Fruit fly (Drosophila melanogaster) whole organism, prepupa: Measurements from ENCODE around the gene FarO.

Experiments
- Blimp-1 ChIP-seq: fragments of 200-800 bp; sonication (Bioruptor generic); optimal IDR thresholded peaks from 3 replicates; lab custom pipeline; 2017; ENCODE audit warnings: missing biosample characterization, missing genetic modification characterization, mild to moderate bottlenecking, moderate library complexity, missing genetic modification reagents
- CG10631 ChIP-seq: fragments of 200-800 bp; sonication (Bioruptor generic); optimal IDR thresholded peaks from 2 replicates; lab custom pipeline; 2016; ENCODE audit warnings: missing biosample characterization, missing genetic modification characterization
- CG10669 ChIP-seq: fragments of 200-800 bp; sonication (Bioruptor generic); optimal IDR thresholded peaks from 3 replicates; lab custom pipeline; 2018; ENCODE audit warnings: missing biosample characterization, mild to moderate bottlenecking, missing genetic modification characterization, moderate library complexity
- CG11294 ChIP-seq: fragments of 200-800 bp; sonication (Bioruptor generic); IDR thresholded peaks from 2 replicates; pipeline ENCODE4 v1.3.6; 2022; ENCODE audit warnings: missing biosample characterization, missing genetic modification characterization
- CG11762 ChIP-seq: fragments of 200-800 bp; sonication (Bioruptor generic); optimal IDR thresholded peaks from 3 replicates; lab custom pipeline; 2016; ENCODE audit warnings: missing biosample characterization, missing genetic modification characterization; ENCODE audit not compliant: insufficient read depth
- CG11902 ChIP-seq: fragments of 200-800 bp; sonication (Bioruptor generic); optimal IDR thresholded peaks from 3 replicates; lab custom pipeline; 2016; ENCODE audit warnings: missing biosample characterization, missing genetic modification characterization
- CG1621 ChIP-seq: fragments of 200-800 bp; sonication (Bioruptor generic); optimal IDR thresholded peaks from 3 replicates; lab custom pipeline; 2018; ENCODE audit warnings: missing biosample characterization, mild to moderate bottlenecking, missing genetic modification characterization
- CG16779 ChIP-seq: fragments of 200-800 bp; sonication (Bioruptor generic); optimal IDR thresholded peaks from 3 replicates; lab custom pipeline; 2017; ENCODE audit warnings: missing biosample characterization, mild to moderate bottlenecking, missing genetic modification characterization
- CG3032 ChIP-seq: fragments of 200-800 bp; optimal IDR thresholded peaks from 2 replicates; lab custom pipeline; 2019; ENCODE audit warnings: missing biosample characterization, mild to moderate bottlenecking, missing genetic modification characterization, moderate library complexity
- CG31627 ChIP-seq: fragments of 200-800 bp; sonication (Bioruptor generic); optimal IDR thresholded peaks from 3 replicates; lab custom pipeline; 2016; ENCODE audit warnings: missing biosample characterization, missing genetic modification characterization
- CG32006 ChIP-seq: fragments of 200-800 bp; sonication (Bioruptor generic); optimal IDR thresholded peaks from 3 replicates; lab custom pipeline; 2017; ENCODE audit warnings: missing biosample characterization, mild to moderate bottlenecking, missing genetic modification characterization
- CG34406 ChIP-seq: fragments of 200-800 bp; sonication (Bioruptor generic); optimal IDR thresholded peaks from 3 replicates; lab custom pipeline; 2016; ENCODE audit warnings: missing biosample characterization, missing genetic modification characterization
- CG3919 ChIP-seq: fragments of 200-800 bp; sonication (Bioruptor generic); optimal IDR thresholded peaks from 3 replicates; lab custom pipeline; 2016; ENCODE audit warnings: missing biosample characterization, missing genetic modification characterization
- CG4318 ChIP-seq: fragments of 200-800 bp; sonication (Bioruptor generic); optimal IDR thresholded peaks from 3 replicates; lab custom pipeline; 2017; ENCODE audit warnings: missing biosample characterization, mild to moderate bottlenecking, missing genetic modification characterization
- CG6276 ChIP-seq: fragments of 200-800 bp; sonication (Bioruptor generic); optimal IDR thresholded peaks from 2 replicates; lab custom pipeline; 2017; ENCODE audit warnings: missing biosample characterization, mild to moderate bottlenecking, missing genetic modification characterization
- CG6792 ChIP-seq: fragments of 200-800 bp; sonication (Bioruptor generic); optimal IDR thresholded peaks from 3 replicates; lab custom pipeline; 2016; ENCODE audit warnings: missing biosample characterization, missing genetic modification characterization
- CG6854 ChIP-seq: fragments of 200-800 bp; sonication (Bioruptor generic); optimal IDR thresholded peaks from 2 replicates; lab custom pipeline; 2017; ENCODE audit warnings: missing biosample characterization, mild to moderate bottlenecking, missing genetic modification characterization
- CG7368 ChIP-seq: fragments of 200-800 bp; sonication (Bioruptor generic); optimal IDR thresholded peaks from 3 replicates; lab custom pipeline; 2016; ENCODE audit warnings: missing biosample characterization, missing genetic modification characterization
- CG8119 ChIP-seq: fragments of 200-800 bp; sonication (Bioruptor generic); IDR thresholded peaks from 3 replicates; pipeline ENCODE4 v1.3.6; 2022; ENCODE audit warnings: missing biosample characterization, missing genetic modification characterization
- CG8319 ChIP-seq: fragments of 200-800 bp; sonication (Bioruptor generic); optimal IDR thresholded peaks from 3 replicates; lab custom pipeline; 2016; ENCODE audit warnings: missing biosample characterization, missing genetic modification characterization
- CG8632 ChIP-seq: fragments of 200-800 bp; sonication (Bioruptor generic); optimal IDR thresholded peaks from 3 replicates; lab custom pipeline; 2016; ENCODE audit warnings: missing biosample characterization, missing genetic modification characterization
- Eip75B ChIP-seq: fragments of 200-800 bp; sonication (Bioruptor generic); optimal IDR thresholded peaks from 3 replicates; lab custom pipeline; 2016; ENCODE audit warnings: missing biosample characterization, missing genetic modification characterization
- Eip93F ChIP-seq: fragments of 200-800 bp; sonication (Bioruptor generic); optimal IDR thresholded peaks from 2 replicates; lab custom pipeline; 2016; ENCODE audit warnings: missing biosample characterization, mild to moderate bottlenecking, missing genetic modification characterization
- Ets96B ChIP-seq: fragments of 200-800 bp; optimal IDR thresholded peaks from 2 replicates; lab custom pipeline; 2019; ENCODE audit warnings: missing biosample characterization, mild to moderate bottlenecking, missing genetic modification characterization, moderate library complexity
- Gug ChIP-seq: fragments of 200-800 bp; sonication (Bioruptor generic); IDR thresholded peaks from 2 replicates; pipeline ENCODE4 v1.3.6; 2022; ENCODE audit warnings: missing biosample characterization, missing genetic modification characterization
- Hr39 ChIP-seq: fragments of 200-800 bp; sonication (Bioruptor generic); optimal IDR thresholded peaks from 2 replicates; lab custom pipeline; 2016; ENCODE audit warnings: missing biosample characterization, missing genetic modification characterization
- Lpt ChIP-seq: fragments of 200-800 bp; sonication (Bioruptor generic); optimal IDR thresholded peaks from 3 replicates; lab custom pipeline; 2016; ENCODE audit warnings: missing biosample characterization, missing genetic modification characterization
- Met ChIP-seq: fragments of 200-800 bp; sonication (Bioruptor generic); optimal IDR thresholded peaks from 3 replicates; lab custom pipeline; 2016; ENCODE audit warnings: missing biosample characterization, missing genetic modification characterization
- OdsH ChIP-seq: fragments of 200-800 bp; sonication (Bioruptor generic); optimal IDR thresholded peaks from 3 replicates; lab custom pipeline; 2016; ENCODE audit warnings: missing biosample characterization, missing genetic modification characterization
- Smox ChIP-seq: fragments of 200-800 bp; sonication (Bioruptor generic); optimal IDR thresholded peaks from 3 replicates; lab custom pipeline; 2016; ENCODE audit warnings: missing biosample characterization, missing genetic modification characterization
- Sox15 ChIP-seq: fragments of 200-800 bp; sonication (Bioruptor generic); optimal IDR thresholded peaks from 3 replicates; lab custom pipeline; 2016; ENCODE audit warnings: missing biosample characterization, missing genetic modification characterization
- achi ChIP-seq: fragments of 200-800 bp; sonication (Bioruptor generic); optimal IDR thresholded peaks from 3 replicates; lab custom pipeline; 2016; ENCODE audit warnings: missing biosample characterization, missing genetic modification characterization
- acj6 ChIP-seq: fragments of 200-800 bp; sonication (Bioruptor generic); optimal IDR thresholded peaks from 3 replicates; lab custom pipeline; 2016; ENCODE audit warnings: missing biosample characterization, missing genetic modification characterization
- cyc ChIP-seq: fragments of 200-800 bp; sonication (Bioruptor generic); optimal IDR thresholded peaks from 3 replicates; lab custom pipeline; 2016; ENCODE audit warnings: missing biosample characterization, missing genetic modification characterization
- dac ChIP-seq: fragments of 200-800 bp; sonication (Bioruptor generic); optimal IDR thresholded peaks from 2 replicates; lab custom pipeline; 2017; ENCODE audit warnings: missing biosample characterization, mild to moderate bottlenecking, missing genetic modification characterization
- dsx ChIP-seq: fragments of 200-800 bp; optimal IDR thresholded peaks from 3 replicates; lab custom pipeline; 2019; ENCODE audit warnings: missing biosample characterization, mild to moderate bottlenecking, missing genetic modification characterization, moderate library complexity; ENCODE audit not compliant: poor library complexity, severe bottlenecking
- eg ChIP-seq: fragments of 200-800 bp; sonication (Bioruptor generic); IDR thresholded peaks from 3 replicates; pipeline ENCODE4 v1.3.6; 2022; ENCODE audit warnings: missing biosample characterization, missing genetic modification characterization
- esn ChIP-seq: fragments of 200-800 bp; sonication (Bioruptor generic); optimal IDR thresholded peaks from 2 replicates; lab custom pipeline; 2016; ENCODE audit warnings: missing biosample characterization, mild to moderate bottlenecking, missing genetic modification characterization, moderate library complexity
- fd59A ChIP-seq: fragments of 200-800 bp; sonication (Bioruptor generic); optimal IDR thresholded peaks from 2 replicates; lab custom pipeline; 2017; ENCODE audit warnings: missing biosample characterization, mild to moderate bottlenecking, missing genetic modification characterization, missing genetic modification reagents
- fd85E ChIP-seq: fragments of 200-800 bp; sonication (Bioruptor generic); optimal IDR thresholded peaks from 3 replicates; lab custom pipeline; 2016; ENCODE audit warnings: missing biosample characterization, missing genetic modification characterization
- fkh ChIP-seq: fragments of 200-800 bp; sonication (Bioruptor generic); optimal IDR thresholded peaks from 3 replicates; lab custom pipeline; 2017; ENCODE audit warnings: missing biosample characterization, mild to moderate bottlenecking, missing genetic modification characterization, moderate library complexity
- net ChIP-seq: fragments of 200-800 bp; sonication (Bioruptor generic); optimal IDR thresholded peaks from 3 replicates; lab custom pipeline; 2016; ENCODE audit warnings: missing biosample characterization, missing genetic modification characterization
- pdm3 ChIP-seq: fragments of 200-800 bp; sonication (Bioruptor generic); optimal IDR thresholded peaks from 3 replicates; lab custom pipeline; 2016; ENCODE audit warnings: missing biosample characterization, missing genetic modification characterization
- spab ChIP-seq: fragments of 200-800 bp; sonication (Bioruptor generic); optimal IDR thresholded peaks from 2 replicates; lab custom pipeline; 2017; ENCODE audit warnings: missing biosample characterization, mild to moderate bottlenecking, missing genetic modification characterization, missing genetic modification reagents
- svp ChIP-seq: fragments of 200-800 bp; sonication (Bioruptor generic); peaks from one replicate; lab custom pipeline; 2016; ENCODE audit warnings: missing biosample characterization, missing genetic modification characterization
- vri ChIP-seq: fragments of 200-800 bp; sonication (Bioruptor generic); optimal IDR thresholded peaks from 3 replicates; lab custom pipeline; 2016; ENCODE audit warnings: missing biosample characterization, mild to moderate bottlenecking, missing genetic modification characterization

FarO gene

dm6 chrX:2197414-2198271 is 6.0 kb downstream of the FarO start (continued):
- TF ChIP-seq fkh (GFP tag; lab: Kevin White, UChicago), result no peak
- TF ChIP-seq eg (GFP tag; lab: Robert Waterston, UW), result no peak
- TF ChIP-seq CG16779 (tag; lab: Kevin White, UChicago), result no peak
- no peak for TF ChIP-seq spab (GFP tag; lab: Kevin White, UChicago)
- no peak for TF ChIP-seq Gug (GFP tag; lab: Robert Waterston, UW)
- no peak for TF ChIP-seq CG8119
- no peak for TF ChIP-seq fd85E (GFP tag; lab: Kevin White, UChicago)
- no peak for TF ChIP-seq Smox (GFP tag; lab: Kevin White, UChicago)
- no peak for TF ChIP-seq CG34406 (GFP tag; lab: Kevin White, UChicago)
- no peak for TF ChIP-seq pdm3
- TF ChIP-seq CG4318 (GFP tag; lab: Kevin White, UChicago), result no peak
- no peak for TF ChIP-seq net (GFP tag; lab: Kevin White, UChicago)
- TF ChIP-seq acj6 (GFP tag; lab: Kevin White, UChicago), result no peak
- TF ChIP-seq achi (GFP tag; lab: Kevin White, UChicago), result no peak

dm6 chrX:2196086-2196732 is 7.5 kb downstream of the FarO start:
- TF ChIP-seq Met (GFP tag; lab: Kevin White, UChicago) (peak; percentile 56), cyc (GFP tag; lab: Kevin White, UChicago) (peak; percentile 40), CG3919 (GFP tag; lab: Kevin White, UChicago) (peak; percentile 21), vri (peak; percentile 90), CG11294 (GFP tag; lab: Robert Waterston, UW) (peak; percentile 44; the same call in 1 of the 2 replicates), dac (GFP tag; lab: Kevin White, UChicago) (no peak), CG6792 (no peak), fd85E (GFP tag; lab: Kevin White, UChicago) (no peak), CG7368 (GFP tag; lab: Kevin White, UChicago) (peak; percentile 20), CG6276 (GFP tag; lab: Kevin White, UChicago) (peak; percentile 1), CG6854 (GFP tag; lab: Kevin White, UChicago) (no peak), Lpt (peak; percentile 15), svp (peak; percentile 100), eg (GFP tag; lab: Robert Waterston, UW) (peak; percentile 69; the same call in 1 of the 3 replicates), spab (GFP tag; lab: Kevin White, UChicago) (no peak), net (GFP tag; lab: Kevin White, UChicago) (peak; percentile 30), CG31627 (GFP tag; lab: Kevin White, UChicago) (peak; percentile 48), esn (GFP tag; lab: Kevin White, UChicago) (peak; percentile 56), CG1621 (tag; lab: Kevin White, UChicago) (no peak), CG8319 (GFP tag; lab: Kevin White, UChicago) (no peak), CG11902 (GFP tag; lab: Kevin White, UChicago) (no peak), CG10669 (GFP tag; lab: Kevin White, UChicago) (peak; percentile 31), Blimp-1 (GFP tag; lab: Kevin White, UChicago) (no peak), Eip75B (GFP tag; lab: Kevin White, UChicago) (peak; percentile 8), Sox15 (no peak), achi (GFP tag; lab: Kevin White, UChicago) (peak; percentile 27), CG32006 (peak; percentile 35), Eip93F (no peak), CG16779 (tag; lab: Kevin White, UChicago) (no peak), fkh (GFP tag; lab: Kevin White, UChicago) (no peak), dsx (GFP tag; lab: Kevin White, UChicago) (no peak), CG8119 (peak; percentile 53; the same call in 2 of the 3 replicates), CG10631 (GFP tag; lab: Kevin White, UChicago) (peak; percentile 22), CG8632 (GFP tag; lab: Kevin White, UChicago) (peak; percentile 0), CG3032 (tag; lab: Kevin White, UChicago) (peak; percentile 8), fd59A (no peak), OdsH (GFP tag; lab: Kevin White, UChicago) (peak; percentile 52), CG4318 (GFP tag; lab: Kevin White, UChicago) (no peak), CG11762 (GFP tag; lab: Kevin White, UChicago) (peak; percentile 26), Ets96B (peak; percentile 12), Hr39 (GFP tag; lab: Kevin White, UChicago) (peak; percentile 70)
